Fruit fly (Drosophila melanogaster) whole organism, embryonic: ENCODE measurements around the gene Tnpo.
A peak's percentile ranks its signal among the peaks of the same experiment; 100 is the strongest.

Experiments used
- CG10366 ChIP-seq: fragments of 200-800 bp; sonication (Bioruptor generic); IDR thresholded peaks from 2 replicates; pipeline ENCODE4 v1.3.6; 2022; ENCODE audit warnings: missing biosample characterization, missing genetic modification characterization
- CG11247 ChIP-seq: fragments of 200-800 bp; sonication (Bioruptor generic); IDR thresholded peaks from 2 replicates; pipeline ENCODE4 v1.3.6; 2022; ENCODE audit warnings: missing biosample characterization, missing genetic modification characterization
- CG11696 ChIP-seq: fragments of 200-800 bp; sonication (Bioruptor generic); IDR thresholded peaks from 2 replicates; pipeline ENCODE4 v1.3.6; 2022; ENCODE audit warnings: missing biosample characterization, missing genetic modification characterization
- CG12236 ChIP-seq: fragments of 200-800 bp; sonication (Bioruptor generic); optimal IDR thresholded peaks from 2 replicates; lab custom pipeline; 2016; ENCODE audit warnings: missing biosample characterization, missing genetic modification characterization
- CG13775 ChIP-seq: fragments of 200-800 bp; sonication (Bioruptor generic); optimal IDR thresholded peaks from 3 replicates; lab custom pipeline; 2017; ENCODE audit warnings: missing biosample characterization, mild to moderate bottlenecking, missing genetic modification characterization
- CG15269 ChIP-seq: fragments of 200-800 bp; sonication (Bioruptor generic); optimal IDR thresholded peaks from 2 replicates; lab custom pipeline; 2018; ENCODE audit warnings: missing biosample characterization, mild to moderate bottlenecking, missing genetic modification characterization, moderate library complexity
- CG1647 ChIP-seq: fragments of 200-800 bp; sonication (Bioruptor generic); optimal IDR thresholded peaks from 3 replicates; lab custom pipeline; 2016; ENCODE audit warnings: missing biosample characterization, missing genetic modification characterization
- CG17385 ChIP-seq: fragments of 200-800 bp; sonication (Bioruptor generic); optimal IDR thresholded peaks from 3 replicates; lab custom pipeline; 2018; ENCODE audit warnings: missing biosample characterization, mild to moderate bottlenecking, missing genetic modification characterization
- CG17802 ChIP-seq: fragments of 200-800 bp; sonication (Bioruptor generic); optimal IDR thresholded peaks from 2 replicates; lab custom pipeline; 2018; ENCODE audit warnings: missing biosample characterization, mild to moderate bottlenecking, missing genetic modification characterization, moderate library complexity
- CG1792 ChIP-seq: fragments of 200-800 bp; sonication (Bioruptor generic); optimal IDR thresholded peaks from 2 replicates; lab custom pipeline; 2016; ENCODE audit warnings: missing biosample characterization, missing genetic modification characterization
- CG2199 ChIP-seq: fragments of 200-800 bp; sonication (Bioruptor generic); IDR thresholded peaks from 3 replicates; pipeline ENCODE4 v1.3.6; 2022; ENCODE audit warnings: missing biosample characterization, missing genetic modification characterization
- CG32772 ChIP-seq: fragments of 200-800 bp; sonication (Bioruptor generic); IDR thresholded peaks from 2 replicates; pipeline ENCODE4 v1.3.6; 2022; ENCODE audit warnings: missing biosample characterization, missing genetic modification characterization
- CG4707 ChIP-seq: fragments of 200-800 bp; sonication (Bioruptor generic); optimal IDR thresholded peaks from 2 replicates; lab custom pipeline; 2018; ENCODE audit warnings: missing biosample characterization, mild to moderate bottlenecking, missing genetic modification characterization, moderate library complexity
- CG4730 ChIP-seq: fragments of 200-800 bp; sonication (Bioruptor generic); IDR thresholded peaks from 2 replicates; pipeline ENCODE4 v1.3.6; 2022; ENCODE audit warnings: missing biosample characterization, missing genetic modification characterization
- CG6813 ChIP-seq: fragments of 200-800 bp; sonication (Bioruptor generic); optimal IDR thresholded peaks from 2 replicates; lab custom pipeline; 2017; ENCODE audit warnings: missing biosample characterization, missing genetic modification characterization, mild to moderate bottlenecking, moderate library complexity, missing genetic modification reagents
- CG8290 ChIP-seq, 3 experiments: fragments of 200-800 bp; sonication (Bioruptor generic); optimal IDR thresholded peaks; 2 replicates each; lab custom pipeline; 2016 to 2019; ENCODE audit warnings: missing biosample characterization in 3 of 3, missing genetic modification characterization in 3 of 3, mild to moderate bottlenecking in 2 of 3, moderate library complexity in 1 of 3
- CG9215 ChIP-seq: fragments of 200-800 bp; sonication (Bioruptor generic); IDR thresholded peaks from 2 replicates; pipeline ENCODE4 v1.3.6; 2022; ENCODE audit warnings: missing biosample characterization, missing genetic modification characterization
- Drgx ChIP-seq: fragments of 200-800 bp; sonication (Bioruptor generic); IDR thresholded peaks from 2 replicates; pipeline ENCODE4 v1.3.6; 2022; ENCODE audit warnings: missing biosample characterization, missing genetic modification characterization
- H2.0 ChIP-seq: fragments of 200-800 bp; sonication (Bioruptor generic); IDR thresholded peaks from 2 replicates; pipeline ENCODE4 v1.3.6; 2022; ENCODE audit warnings: missing biosample characterization, missing genetic modification characterization
- HmgZ ChIP-seq: fragments of 200-800 bp; sonication (Bioruptor generic); optimal IDR thresholded peaks from 2 replicates; lab custom pipeline; 2018; ENCODE audit warnings: missing biosample characterization, mild to moderate bottlenecking, missing genetic modification characterization
- MBD-R2 ChIP-seq: fragments of 200-800 bp; sonication (Bioruptor generic); IDR thresholded peaks from 2 replicates; pipeline ENCODE4 v1.3.6; 2022; ENCODE audit warnings: missing biosample characterization, missing genetic modification characterization
- Mrtf ChIP-seq: fragments of 200-800 bp; sonication (Bioruptor generic); IDR thresholded peaks from 3 replicates; pipeline ENCODE4 v1.3.6; 2022; ENCODE audit warnings: missing biosample characterization, missing genetic modification characterization
- Opbp ChIP-seq: fragments of 200-800 bp; sonication (Bioruptor generic); IDR thresholded peaks from 3 replicates; pipeline ENCODE4 v1.3.6; 2022; ENCODE audit warnings: missing biosample characterization, missing genetic modification characterization; ENCODE audit not compliant: partially characterized antibody
- PHDP ChIP-seq: fragments of 200-800 bp; sonication (Bioruptor generic); optimal IDR thresholded peaks from 3 replicates; lab custom pipeline; 2018; ENCODE audit warnings: missing biosample characterization, mild to moderate bottlenecking, missing genetic modification characterization, moderate library complexity
- Sin3A ChIP-seq: fragments of >200 bp; optimal IDR thresholded peaks from 2 replicates; lab custom pipeline; 2018
- Spps ChIP-seq: fragments of 200-800 bp; sonication (Bioruptor generic); optimal IDR thresholded peaks from 2 replicates; lab custom pipeline; 2018; ENCODE audit warnings: missing biosample characterization, mild to moderate bottlenecking, missing genetic modification characterization
- Ssrp ChIP-seq: fragments of 200-800 bp; sonication (Bioruptor generic); optimal IDR thresholded peaks from 2 replicates; lab custom pipeline; 2018; ENCODE audit warnings: missing biosample characterization, mild to moderate bottlenecking, missing genetic modification characterization, moderate library complexity
- Trl ChIP-seq, 3 experiments: fragments of >200 bp in 2 of 3; fragments of 200-800 bp in 1 of 3; sonication (Bioruptor generic) in 1 of 3; optimal IDR thresholded peaks; 2 replicates in 1 of 3; 3 replicates in 2 of 3; lab custom pipeline; 2016 to 2017; ENCODE audit warnings: missing biosample characterization in 1 of 3, missing genetic modification characterization in 1 of 3
- Xrp1 ChIP-seq: fragments of 200-800 bp; sonication (Bioruptor generic); IDR thresholded peaks from 2 replicates; pipeline ENCODE4 v1.3.6; 2022; ENCODE audit warnings: missing biosample characterization, missing genetic modification characterization
- ara ChIP-seq: fragments of 200-800 bp; sonication (Bioruptor generic); IDR thresholded peaks from 2 replicates; pipeline ENCODE4 v1.3.6; 2022; ENCODE audit warnings: missing biosample characterization, missing genetic modification characterization
- ato ChIP-seq: fragments of 200-800 bp; sonication (Bioruptor generic); IDR thresholded peaks from 2 replicates; pipeline ENCODE4 v1.3.6; 2022; ENCODE audit warnings: missing biosample characterization, missing genetic modification characterization; ENCODE audit not compliant: partially characterized antibody
- az2 ChIP-seq: fragments of 200-800 bp; sonication (Bioruptor generic); optimal IDR thresholded peaks from 3 replicates; lab custom pipeline; 2016; ENCODE audit warnings: missing biosample characterization, missing genetic modification characterization
- cwo ChIP-seq: fragments of 200-800 bp; sonication (Bioruptor generic); optimal IDR thresholded peaks from 3 replicates; lab custom pipeline; 2017; ENCODE audit warnings: missing biosample characterization, missing genetic modification characterization, mild to moderate bottlenecking, moderate library complexity, missing genetic modification reagents
- dan ChIP-seq: fragments of 200-800 bp; sonication (Bioruptor generic); IDR thresholded peaks from 2 replicates; pipeline ENCODE4 v1.3.6; 2022; ENCODE audit warnings: missing biosample characterization, missing genetic modification characterization
- dimm ChIP-seq: fragments of 200-800 bp; sonication (Bioruptor generic); IDR thresholded peaks from 2 replicates; pipeline ENCODE4 v1.3.6; 2022; ENCODE audit warnings: missing biosample characterization, missing genetic modification characterization
- dysf ChIP-seq: fragments of 200-800 bp; sonication (Bioruptor generic); IDR thresholded peaks from 3 replicates; pipeline ENCODE4 v1.3.6; 2022; ENCODE audit warnings: missing biosample characterization, missing genetic modification characterization
- exex ChIP-seq: fragments of 200-800 bp; sonication (Bioruptor generic); optimal IDR thresholded peaks from 4 replicates; lab custom pipeline; 2018; ENCODE audit warnings: missing biosample characterization, mild to moderate bottlenecking, missing genetic modification characterization, moderate library complexity
- gem ChIP-seq: fragments of 200-800 bp; sonication (Bioruptor generic); optimal IDR thresholded peaks from 2 replicates; lab custom pipeline; 2019; ENCODE audit warnings: missing biosample characterization, mild to moderate bottlenecking, missing genetic modification characterization, moderate library complexity
- h ChIP-seq: fragments of >200 bp; optimal IDR thresholded peaks from 2 replicates; lab custom pipeline; 2017
- ham ChIP-seq: fragments of 200-800 bp; sonication (Bioruptor generic); IDR thresholded peaks from 2 replicates; pipeline ENCODE4 v1.3.6; 2022; ENCODE audit warnings: missing biosample characterization, missing genetic modification characterization
- hkb ChIP-seq, 2 experiments: fragments of 200-800 bp in 1 of 2; fragments of >200 bp in 1 of 2; sonication (Bioruptor generic) in 1 of 2; IDR thresholded peaks in 1 of 2; optimal IDR thresholded peaks in 1 of 2; 2 replicates each; pipeline versions ENCODE4 v1.3.6 to Lab custom; 2017 to 2022; ENCODE audit warnings: missing biosample characterization in 1 of 2, missing genetic modification characterization in 1 of 2
- lilli ChIP-seq: fragments of 200-800 bp; sonication (Bioruptor generic); optimal IDR thresholded peaks from 3 replicates; lab custom pipeline; 2016; ENCODE audit warnings: missing biosample characterization, missing genetic modification characterization
- mam ChIP-seq: fragments of 200-800 bp; sonication (Bioruptor generic); optimal IDR thresholded peaks from 3 replicates; lab custom pipeline; 2016; ENCODE audit warnings: missing biosample characterization, missing genetic modification characterization
- mld ChIP-seq: fragments of 200-800 bp; sonication (Bioruptor generic); IDR thresholded peaks from 3 replicates; pipeline ENCODE4 v1.3.6; 2022; ENCODE audit warnings: missing biosample characterization, missing genetic modification characterization; ENCODE audit not compliant: partially characterized antibody
- nerfin-1 ChIP-seq: fragments of 200-800 bp; sonication (Bioruptor generic); optimal IDR thresholded peaks from 3 replicates; lab custom pipeline; 2019; ENCODE audit warnings: missing biosample characterization, mild to moderate bottlenecking, missing genetic modification characterization, moderate library complexity
- pnt ChIP-seq: fragments of 200-800 bp; sonication (Bioruptor generic); optimal IDR thresholded peaks from 3 replicates; lab custom pipeline; 2016; ENCODE audit warnings: missing biosample characterization, missing genetic modification characterization
- seq ChIP-seq: fragments of 200-800 bp; sonication (Bioruptor generic); IDR thresholded peaks from 2 replicates; pipeline ENCODE4 v1.3.6; 2022; ENCODE audit warnings: missing biosample characterization, missing genetic modification characterization
- sna ChIP-seq: fragments of 200-800 bp; sonication (Bioruptor generic); IDR thresholded peaks from 2 replicates; pipeline ENCODE4 v1.3.6; 2022; ENCODE audit warnings: missing biosample characterization, missing genetic modification characterization; ENCODE audit not compliant: partially characterized antibody
- sr ChIP-seq: fragments of 200-800 bp; sonication (Bioruptor generic); IDR thresholded peaks from 3 replicates; pipeline ENCODE4 v1.3.6; 2022; ENCODE audit warnings: missing biosample characterization, missing genetic modification characterization
- tap ChIP-seq: fragments of 200-800 bp; optimal IDR thresholded peaks from 3 replicates; lab custom pipeline; 2019; ENCODE audit warnings: missing biosample characterization, mild to moderate bottlenecking, missing genetic modification characterization, moderate library complexity
- usp ChIP-seq: fragments of >200 bp; optimal IDR thresholded peaks from 2 replicates; lab custom pipeline; 2017; ENCODE audit warnings: missing biosample characterization, missing genetic modification characterization

Tnpo gene

DNA sequence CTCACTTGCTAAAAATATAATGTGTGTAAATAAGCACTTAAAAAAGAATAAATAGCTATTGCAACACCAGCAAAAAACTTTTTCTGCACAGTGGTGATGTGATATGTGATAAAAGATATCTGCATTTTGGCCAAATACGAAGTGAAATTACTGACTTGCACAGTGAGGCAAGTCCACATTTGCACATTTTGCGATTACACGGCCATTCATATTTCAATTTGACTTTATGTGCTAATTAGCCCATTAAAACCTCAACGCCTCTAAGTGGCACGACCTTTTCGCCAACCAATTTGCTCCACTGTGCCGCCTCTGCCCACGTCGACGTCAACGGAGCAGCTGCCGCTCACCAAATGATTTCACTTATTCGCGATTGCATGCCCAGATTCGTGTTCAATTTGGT, 26.9 kb downstream of the Tnpo start, which contains the start of gene CG33946 (continued):
- no peak for TF ChIP-seq sna
- TF ChIP-seq Opbp (GFP tag; lab: Robert Waterston, UW): no peak
- peak; percentile 81 for TF ChIP-seq Drgx (GFP tag; lab: Robert Waterston, UW)
- no peak for TF ChIP-seq CG1647 (GFP tag; lab: Kevin White, UChicago)
- TF ChIP-seq CG4707 (GFP tag; lab: Kevin White, UChicago): no peak
- TF ChIP-seq mam: peak; percentile 5
- TF ChIP-seq Trl (optimal IDR thresholded peaks at IDR 0.05; lab: Kevin White, UChicago): no peak
- TF ChIP-seq Trl (GFP tag; optimal IDR thresholded peaks at IDR 0.05; lab: Kevin White, UChicago): no peak
- TF ChIP-seq h (lab: Kevin White, UChicago): no peak
- no peak for TF ChIP-seq Mrtf
- TF ChIP-seq ato: no peak
- no peak for TF ChIP-seq pnt (GFP tag; lab: Kevin White, UChicago)
- TF ChIP-seq seq: 0 out of 2 replicates have a peak, but pooled peaks have one; percentile 10
- TF ChIP-seq usp (GFP tag; lab: Kevin White, UChicago): no peak
- peak; percentile 23 for TF ChIP-seq az2 (GFP tag; lab: Kevin White, UChicago)
- no peak for TF ChIP-seq Spps (tag; lab: Kevin White, UChicago)
- TF ChIP-seq CG15269 (tag; lab: Kevin White, UChicago): no peak
- TF ChIP-seq CG17802: no peak
- TF ChIP-seq HmgZ (tag; lab: Kevin White, UChicago): no peak
- TF ChIP-seq PHDP (tag; lab: Kevin White, UChicago): no peak
- peak; percentile 26; the same call in 1 of the 2 replicates for TF ChIP-seq CG32772 (GFP tag; lab: Robert Waterston, UW)
- no peak for TF ChIP-seq CG10366 (GFP tag; lab: Robert Waterston, UW)
- no peak for TF ChIP-seq dan (GFP tag; lab: Robert Waterston, UW)
- no peak for TF ChIP-seq tap (tag; lab: Kevin White, UChicago)
- no peak for TF ChIP-seq CG2199
- no peak for TF ChIP-seq Sin3A (lab: Kevin White, UChicago)
- no peak for TF ChIP-seq hkb (optimal IDR thresholded peaks at IDR 0.05; lab: Kevin White, UChicago)
- TF ChIP-seq hkb (GFP tag; IDR thresholded peaks at IDR 0.05; lab: Robert Waterston, UW): peak; percentile 24; the same call in 1 of the 2 replicates
- TF ChIP-seq cwo (GFP tag; lab: Kevin White, UChicago): no peak
- no peak for TF ChIP-seq MBD-R2 (GFP tag; lab: Robert Waterston, UW)
- TF ChIP-seq nerfin-1 (tag; lab: Kevin White, UChicago): no peak
- no peak for TF ChIP-seq Ssrp (tag; lab: Kevin White, UChicago)
- TF ChIP-seq CG1792 (GFP tag; lab: Kevin White, UChicago): no peak
- TF ChIP-seq CG6813: no peak
- TF ChIP-seq CG11696 (GFP tag; lab: Robert Waterston, UW): no peak
- peak; percentile 13 for TF ChIP-seq lilli (GFP tag; lab: Kevin White, UChicago)
- peak; percentile 34; the same call in 1 of the 2 replicates for TF ChIP-seq CG9215 (GFP tag; lab: Robert Waterston, UW)
- TF ChIP-seq gem: peak; percentile 18
- TF ChIP-seq CG12236 (GFP tag; lab: Kevin White, UChicago): no peak
- TF ChIP-seq exex: no peak
- no peak for TF ChIP-seq CG17385
- no peak for TF ChIP-seq sr
- no peak for TF ChIP-seq dimm (GFP tag; lab: Robert Waterston, UW)
- TF ChIP-seq CG11247 (GFP tag; lab: Robert Waterston, UW): no peak
- TF ChIP-seq CG13775 (GFP tag; lab: Kevin White, UChicago): peak; percentile 33
- TF ChIP-seq Xrp1 (GFP tag; lab: Robert Waterston, UW): peak; percentile 53; the same call in 1 of the 2 replicates
- TF ChIP-seq dysf (GFP tag; lab: Robert Waterston, UW): peak; percentile 24; the same call in 1 of the 3 replicates
- no peak for TF ChIP-seq ham
- TF ChIP-seq ara (GFP tag; lab: Robert Waterston, UW): peak; percentile 42; the same call in 1 of the 2 replicates
- TF ChIP-seq CG4730 (GFP tag; lab: Robert Waterston, UW): no peak
- peak; percentile 36; the same call in 1 of the 2 replicates for TF ChIP-seq H2.0 (GFP tag; lab: Robert Waterston, UW)
- no peak for TF ChIP-seq CG8290 (GFP tag; optimal IDR thresholded peaks at IDR 0.05; lab: Kevin White, UChicago)
- peak in 1 of 2 experiments; percentile 0 for TF ChIP-seq CG8290 (tag; optimal IDR thresholded peaks at IDR 0.05; lab: Kevin White, UChicago)
- no peak for TF ChIP-seq mld (GFP tag; lab: Robert Waterston, UW)
